Worm (Caenorhabditis elegans): Measurements from ENCODE around the gene atat-2.

- TF ChIP-seq ama-1 (optimal IDR thresholded peaks at IDR 0.05), result no peak
- no peak for TF ChIP-seq tbx-11 (GFP tag; IDR thresholded peaks at IDR 0.05)
- TF ChIP-seq scrt-1 (GFP tag; IDR thresholded peaks at IDR 0.05), result no peak
- no peak for TF ChIP-seq hnd-1 (tag; optimal IDR thresholded peaks at IDR 0.05)
- TF ChIP-seq sea-1 (GFP tag; conservative IDR thresholded peaks at IDR 0.05), result no peak
- TF ChIP-seq tra-4 (tag; optimal IDR thresholded peaks at IDR 0.05), result no peak
- no peak for TF ChIP-seq flt-1 (GFP tag; IDR thresholded peaks at IDR 0.05)
- TF ChIP-seq aly-1 (tag; optimal IDR thresholded peaks at IDR 0.05), result no peak
Observed at ce11 chrX:5896001-5896400, 47.1 kb downstream of the atat-2 start.

Measured in whole organism, early embryonic.